Worm (Caenorhabditis elegans): ENCODE measurements around the gene wht-2.

DNA sequence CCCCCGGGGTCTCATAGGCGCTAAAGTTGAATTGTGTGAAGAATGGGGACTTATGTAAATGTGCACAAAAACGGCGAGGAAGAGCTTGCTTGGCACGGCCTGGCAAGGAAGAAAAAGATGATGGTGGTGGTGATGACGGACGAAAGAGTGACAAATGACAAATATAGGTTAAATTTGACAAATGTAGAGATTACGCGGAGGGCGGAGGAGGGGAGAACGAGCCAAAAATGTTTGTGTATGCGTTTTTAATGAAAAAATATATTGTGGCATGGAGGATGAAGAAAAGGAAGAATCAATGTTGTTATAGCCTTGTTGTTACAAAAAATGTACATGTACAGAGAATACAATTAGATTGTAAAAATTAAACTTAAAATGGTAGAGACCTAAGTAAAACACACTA is 16.6 kb downstream of the wht-2 start:
- no peak for TF ChIP-seq nhr-11 (tag; optimal IDR thresholded peaks at IDR 0.05)
- no peak for TF ChIP-seq skn-1 (tag; optimal IDR thresholded peaks at IDR 0.05)
- TF ChIP-seq unc-130 (tag; optimal IDR thresholded peaks at IDR 0.05): no peak
